Worm (Caenorhabditis elegans) whole organism, L3 larva: ENCODE data around the gene pitr-4.
A peak's percentile ranks its signal among the peaks of the same experiment; 100 is the strongest.

ENCODE experiments used
- ceh-28 ChIP-seq: fragments of 150-350 bp; optimal IDR thresholded peaks from 2 replicates; lab custom pipeline; 2014; ENCODE audit warnings: missing biosample characterization, missing genetic modification reagents, missing genetic modification characterization
- egl-27 ChIP-seq: sonication (generic microtip); optimal IDR thresholded peaks from 4 replicates; lab custom pipeline; 2017; ENCODE audit warnings: missing biosample characterization, missing genetic modification reagents, missing genetic modification characterization
- eor-1 ChIP-seq, 2 experiments: fragments of 150-350 bp; optimal IDR thresholded peaks; 2 replicates each; lab custom pipeline; 2014 to 2018; ENCODE audit warnings: missing biosample characterization in 2 of 2, missing genetic modification characterization in 2 of 2
- fkh-2 ChIP-seq: fragments of 150-350 bp; optimal IDR thresholded peaks from 2 replicates; lab custom pipeline; 2014; ENCODE audit warnings: missing biosample characterization, missing genetic modification reagents, missing genetic modification characterization
- hmg-11 ChIP-seq: sonication (generic microtip); optimal IDR thresholded peaks from 2 replicates; lab custom pipeline; 2016; ENCODE audit warnings: missing genetic modification characterization, missing compliant biosample characterization
- lin-15B ChIP-seq: fragments of 150-350 bp; optimal IDR thresholded peaks from 2 replicates; lab custom pipeline; 2014; ENCODE audit warnings: missing biosample characterization, missing genetic modification characterization
- nhr-12 ChIP-seq: fragments of 150-350 bp; optimal IDR thresholded peaks from 2 replicates; lab custom pipeline; 2014; ENCODE audit warnings: missing biosample characterization, missing genetic modification characterization
- pha-4 ChIP-seq: fragments of 150-350 bp; optimal IDR thresholded peaks from 2 replicates; lab custom pipeline; 2014; ENCODE audit warnings: missing biosample characterization, missing genetic modification reagents, missing genetic modification characterization
- snpc-4 ChIP-seq: fragments of 150-350 bp; optimal IDR thresholded peaks from 2 replicates; lab custom pipeline; 2014; ENCODE audit warnings: missing biosample characterization, missing genetic modification characterization
- ztf-11 ChIP-seq: fragments of 150-350 bp; optimal IDR thresholded peaks from 2 replicates; lab custom pipeline; 2014; ENCODE audit warnings: missing biosample characterization, missing genetic modification characterization

The pitr-4 gene

ce11 chrV:9615725-9616124 is 45.7 kb downstream of the pitr-4 start, which contains the start of gene pqn-63:
TSS of gene pqn-63 (plus strand) at chrV:9616031.
- TF ChIP-seq pha-4 (tag; lab: Kevin White, UChicago) (peak; percentile 42), egl-27 (tag; lab: Kevin White, UChicago) (no peak)

- TF ChIP-seq snpc-4 (no peak), hmg-11 (tag; lab: Kevin White, UChicago) (no peak), eor-1 (tag; optimal IDR thresholded peaks at IDR 0.05; lab: Kevin White, UChicago) (no peak), fkh-2 (tag; lab: Kevin White, UChicago) (no peak), ceh-28 (tag; lab: Kevin White, UChicago) (no peak), lin-15B (tag; lab: Kevin White, UChicago) (no peak), egl-27 (tag; lab: Kevin White, UChicago) (no peak), ztf-11 (tag; lab: Kevin White, UChicago) (no peak), nhr-12 (tag; lab: Kevin White, UChicago) (no peak)
Measured at ce11 chrV:9609217-9609616, 52.2 kb downstream of the pitr-4 start.
